Worm (Caenorhabditis elegans): Measurements from ENCODE around the gene lgc-17.

- TF ChIP-seq dao-5 (tag; optimal IDR thresholded peaks at IDR 0.05) (no peak), him-1 (tag; optimal IDR thresholded peaks at IDR 0.05) (no peak), W03F9.2 (tag; optimal IDR thresholded peaks at IDR 0.05) (no peak)
Observed at ce11 chrX:12154055-12154898, 32.9 kb downstream of the lgc-17 start, which contains the start of gene mfsd-11.

Data from whole organism, L4/young adult.